Worm (Caenorhabditis elegans): Measurements from ENCODE around the gene F11G11.4.
A peak's percentile ranks its signal among the peaks of the same experiment; 100 is the strongest.
"Not testable (repeated sequence)": the region's sequence is repeated elsewhere in the genome, so short reads cannot be mapped to it uniquely, and the experiment has no call there.

The F11G11.4 gene

ce11 chrII:4902035-4902434, 41.6 kb downstream of the F11G11.4 start, which contains the start of gene R05F9.9 (continued):
- TF ChIP-seq lsy-2 (tag; optimal IDR thresholded peaks at IDR 0.05) (peak; percentile 43 to 54), unc-98 (GFP tag; IDR thresholded peaks at IDR 0.05) (no peak), nhr-84 (tag; optimal IDR thresholded peaks at IDR 0.05) (no peak), snpc-4 (tag; optimal IDR thresholded peaks at IDR 0.05) (no peak), nhr-20 (tag; optimal IDR thresholded peaks at IDR 0.05) (peak; percentile 1), rnt-1 (tag; optimal IDR thresholded peaks at IDR 0.05) (peak; percentile 8), blmp-1 (tag; optimal IDR thresholded peaks at IDR 0.05) (peak; percentile 37), nhr-90 (tag; optimal IDR thresholded peaks at IDR 0.05; ENCODE audit: poor library complexity) (peak; percentile 4), Y116A8C.19 (tag; optimal IDR thresholded peaks at IDR 0.05; ENCODE audit: borderline replicate concordance) (no peak), C04F5.9 (tag; optimal IDR thresholded peaks at IDR 0.05) (no peak), dpl-1 (GFP tag; optimal IDR thresholded peaks at IDR 0.05) (peak; percentile 24 to 73 (median 28)), mep-1 (tag; optimal IDR thresholded peaks at IDR 0.05) (peak; percentile 62), irx-1 (tag; optimal IDR thresholded peaks at IDR 0.05) (no peak), efl-1 (optimal IDR thresholded peaks at IDR 0.05) (peak; percentile 39 to 49), efl-1 (GFP tag; optimal IDR thresholded peaks at IDR 0.05 in 1 of 2) (peak; percentile 66 to 93), egl-13 (tag; optimal IDR thresholded peaks at IDR 0.05) (no peak), nhr-47 (tag; optimal IDR thresholded peaks at IDR 0.05) (peak; percentile 3), nhr-237 (tag; optimal IDR thresholded peaks at IDR 0.05) (no peak), nhr-85 (tag) (peak; percentile 63), isw-1 (GFP tag; IDR thresholded peaks at IDR 0.05) (no peak), jun-1 (tag; optimal IDR thresholded peaks at IDR 0.05) (no peak), nhr-71 (tag; optimal IDR thresholded peaks at IDR 0.05) (peak; percentile 52)

- not testable (repeated sequence) for TF ChIP-seq efl-1 (optimal IDR thresholded peaks at IDR 0.05); efl-1 (GFP tag; optimal IDR thresholded peaks at IDR 0.05 in 1 of 2); ztf-4 (tag; optimal IDR thresholded peaks at IDR 0.05); C34B4.2 (tag; optimal IDR thresholded peaks at IDR 0.05)
Observed at ce11 chrII:4903696-4904095, 43.3 kb downstream of the F11G11.4 start, which contains the start of gene sgt-1. Gene sgt-1 (minus strand): TSS chrII:4903796.

- TF ChIP-seq tbx-2 (tag; optimal IDR thresholded peaks at IDR 0.05) (peak; percentile 67), sox-4 (tag; optimal IDR thresholded peaks at IDR 0.05) (no peak), unc-86 (tag; optimal IDR thresholded peaks at IDR 0.05) (peak; percentile 40), blmp-1 (tag; optimal IDR thresholded peaks at IDR 0.05) (peak; percentile 48), lsy-2 (tag; optimal IDR thresholded peaks at IDR 0.05) (peak; percentile 71 to 86), snpc-4 (tag; optimal IDR thresholded peaks at IDR 0.05) (peak; percentile 39), swsn-7 (tag; optimal IDR thresholded peaks at IDR 0.05) (peak; percentile 60), egl-13 (tag; optimal IDR thresholded peaks at IDR 0.05) (peak; percentile 4), pag-3 (tag; optimal IDR thresholded peaks at IDR 0.05; ENCODE audit: borderline replicate concordance, insufficient read depth) (no peak), C16A3.4 (tag; optimal IDR thresholded peaks at IDR 0.05) (peak; percentile 51), snu-23 (GFP tag; optimal IDR thresholded peaks at IDR 0.05) (peak; percentile 77), elt-3 (tag; optimal IDR thresholded peaks at IDR 0.05) (peak in 1 of 6 experiments; percentile 24), jun-1 (tag; optimal IDR thresholded peaks at IDR 0.05) (peak; percentile 56), rnt-1 (tag; optimal IDR thresholded peaks at IDR 0.05) (peak; percentile 87), pqm-1 (tag; optimal IDR thresholded peaks at IDR 0.05) (no peak), ceh-88 (GFP tag; IDR thresholded peaks at IDR 0.05) (no peak), mep-1 (tag; optimal IDR thresholded peaks at IDR 0.05) (peak; percentile 85), fkh-8 (tag; optimal IDR thresholded peaks at IDR 0.05) (peak; percentile 65), nhr-20 (tag; optimal IDR thresholded peaks at IDR 0.05) (peak; percentile 80), nhr-84 (tag; optimal IDR thresholded peaks at IDR 0.05) (no peak), F16B12.6 (tag; optimal IDR thresholded peaks at IDR 0.05) (peak; percentile 48), alr-1 (tag; optimal IDR thresholded peaks at IDR 0.05; ENCODE audit: borderline replicate concordance) (no peak), mef-2 (tag; optimal IDR thresholded peaks at IDR 0.05) (no peak), aha-1 (tag; optimal IDR thresholded peaks at IDR 0.05) (no peak), ceh-82 (tag; optimal IDR thresholded peaks at IDR 0.05) (peak; percentile 30 to 61 (median 42)), elt-2 (tag; optimal IDR thresholded peaks at IDR 0.05) (peak; percentile 23), ceh-90 (tag; optimal IDR thresholded peaks at IDR 0.05) (no peak), fkh-10 (GFP tag; optimal IDR thresholded peaks at IDR 0.05) (peak; percentile 23), C04F5.9 (tag; optimal IDR thresholded peaks at IDR 0.05) (no peak), lir-3 (tag; optimal IDR thresholded peaks at IDR 0.05; ENCODE audit: poor library complexity) (peak; percentile 35), lin-35 (GFP tag; optimal IDR thresholded peaks at IDR 0.05) (peak; percentile 77 to 81), nhr-77 (tag; optimal IDR thresholded peaks at IDR 0.05) (peak; percentile 31), nhr-76 (tag; optimal IDR thresholded peaks at IDR 0.05) (no peak), lin-39 (tag; optimal IDR thresholded peaks at IDR 0.05) (no peak), ztf-4 (tag; optimal IDR thresholded peaks at IDR 0.05) (peak; percentile 32)
Observed at ce11 chrII:4904277-4904676, 43.9 kb downstream of the F11G11.4 start.
